Fruit fly (Drosophila melanogaster) whole organism, adult: ENCODE data around the gene MED6.

Experiments
- CG1620 ChIP-seq: fragments of 200-800 bp; sonication (Bioruptor generic); optimal IDR thresholded peaks from 2 replicates; lab custom pipeline; 2016; ENCODE audit warnings: missing biosample characterization, missing genetic modification characterization
- CG5204 ChIP-seq: fragments of 200-800 bp; sonication (Bioruptor generic); optimal IDR thresholded peaks from 2 replicates; lab custom pipeline; 2016; ENCODE audit warnings: missing biosample characterization, missing genetic modification characterization
- CG7045 ChIP-seq: fragments of 200-800 bp; sonication (Bioruptor generic); optimal IDR thresholded peaks from 2 replicates; lab custom pipeline; 2017; ENCODE audit warnings: missing biosample characterization, mild to moderate bottlenecking, missing genetic modification characterization
- Hr96 ChIP-seq: fragments of 200-800 bp; sonication (Bioruptor generic); optimal IDR thresholded peaks from 2 replicates; lab custom pipeline; 2016; ENCODE audit warnings: missing biosample characterization, missing genetic modification characterization
- bab1 ChIP-seq: fragments of 200-800 bp; sonication (Bioruptor generic); optimal IDR thresholded peaks from 3 replicates; lab custom pipeline; 2019; ENCODE audit warnings: missing biosample characterization, mild to moderate bottlenecking, missing genetic modification characterization, moderate library complexity
- cic ChIP-seq: fragments of 200-800 bp; sonication (Bioruptor generic); optimal IDR thresholded peaks from 2 replicates; lab custom pipeline; 2017; ENCODE audit warnings: missing biosample characterization, mild to moderate bottlenecking, missing genetic modification characterization, moderate library complexity
- kay ChIP-seq: fragments of 200-800 bp; sonication (Bioruptor generic); peaks from one replicate; lab custom pipeline; 2016; ENCODE audit warnings: missing biosample characterization, missing genetic modification characterization, borderline replicate concordance
- ovo ChIP-seq: fragments of 200-800 bp; sonication (Bioruptor generic); optimal IDR thresholded peaks from 2 replicates; lab custom pipeline; 2016; ENCODE audit warnings: missing biosample characterization, missing genetic modification characterization

- TF ChIP-seq CG7045 (GFP tag; lab: Kevin White, UChicago): no peak
- TF ChIP-seq CG5204: no peak
- TF ChIP-seq Hr96 (GFP tag; lab: Kevin White, UChicago): no peak
- TF ChIP-seq cic: no peak
- no peak for TF ChIP-seq ovo (GFP tag; lab: Kevin White, UChicago)
- no peak for TF ChIP-seq kay
- no peak for TF ChIP-seq bab1 (GFP tag; lab: Kevin White, UChicago)
- TF ChIP-seq CG1620 (GFP tag; lab: Kevin White, UChicago): no peak
Measured at dm6 chr3R:9774821-9775220, 6.0 kb upstream of the MED6 start, which contains the start of gene topi.
